Worm (Caenorhabditis elegans) whole organism, L4 larva: ENCODE measurements around the gene D2021.4.

ENCODE experiments used
- F37D6.2 ChIP-seq: sonication (generic microtip); optimal IDR thresholded peaks from 2 replicates; lab custom pipeline; 2016; ENCODE audit warnings: mild to moderate bottlenecking, missing genetic modification characterization, missing compliant biosample characterization
- F44E2.7 ChIP-seq: fragments of 200-800 bp; sonication (Bioruptor generic); IDR thresholded peaks from 2 replicates; pipeline ENCODE4 v2.1.2; 2022; ENCODE audit warnings: missing genetic modification characterization, missing compliant biosample characterization
- F49E8.2 ChIP-seq: sonication (generic microtip); optimal IDR thresholded peaks from 2 replicates; lab custom pipeline; 2016; ENCODE audit warnings: missing compliant biosample characterization, mild to moderate bottlenecking, missing genetic modification characterization, borderline replicate concordance
- R02D3.7 ChIP-seq: fragments of 150-350 bp; sonication (generic microtip); optimal IDR thresholded peaks from 3 replicates; lab custom pipeline; 2014; ENCODE audit warnings: missing biosample characterization, missing genetic modification characterization
- T26A8.4 ChIP-seq: fragments of 200-800 bp; sonication (Bioruptor generic); IDR thresholded peaks from 2 replicates; pipeline ENCODE4 v1.3.6; 2022; ENCODE audit warnings: missing genetic modification characterization, missing compliant biosample characterization
- Y48G9A.11 ChIP-seq: fragments of 200-800 bp; sonication (Bioruptor generic); IDR thresholded peaks from 2 replicates; pipeline ENCODE4 v1.3.6; 2022; ENCODE audit warnings: missing genetic modification reagents, missing genetic modification characterization, missing compliant biosample characterization
- Y75B8A.6 ChIP-seq: fragments of 200-800 bp; sonication (Bioruptor generic); IDR thresholded peaks from 2 replicates; pipeline ENCODE4 v1.3.6; 2022; ENCODE audit warnings: missing genetic modification reagents, missing genetic modification characterization, missing compliant biosample characterization
- ZK337.2 ChIP-seq: fragments of 200-800 bp; sonication (Bioruptor generic); IDR thresholded peaks from 2 replicates; pipeline ENCODE4 v1.3.6; 2022; ENCODE audit warnings: missing genetic modification reagents, missing genetic modification characterization, missing compliant biosample characterization
- ZK546.5 ChIP-seq, 2 experiments: sonication (generic microtip); optimal IDR thresholded peaks; 2 replicates each; lab custom pipeline; 2017; ENCODE audit warnings: missing biosample characterization in 2 of 2, missing genetic modification characterization in 2 of 2
- aha-1 ChIP-seq: fragments of 150-350 bp; peaks from one replicate; lab custom pipeline; 2014; ENCODE audit warnings: missing biosample characterization, missing genetic modification characterization
- arid-1 ChIP-seq: fragments of 200-800 bp; sonication (Bioruptor generic); conservative IDR thresholded peaks from 2 replicates; pipeline ENCODE4 v1.3.6; 2022; ENCODE audit warnings: missing genetic modification reagents, missing genetic modification characterization, missing compliant biosample characterization
- ces-1 ChIP-seq: fragments of 150-350 bp; sonication (generic microtip); optimal IDR thresholded peaks from 4 replicates; lab custom pipeline; 2014; ENCODE audit warnings: missing biosample characterization, missing genetic modification reagents, missing genetic modification characterization
- cey-2 ChIP-seq: sonication (generic microtip); optimal IDR thresholded peaks from 3 replicates; lab custom pipeline; 2017; ENCODE audit warnings: missing genetic modification characterization, mild to moderate bottlenecking, missing compliant biosample characterization, antibody characterized with exemption, borderline replicate concordance; ENCODE audit not compliant: insufficient read depth
- daf-12 ChIP-seq: fragments of 150-350 bp; optimal IDR thresholded peaks from 2 replicates; lab custom pipeline; 2014; ENCODE audit warnings: missing biosample characterization, missing genetic modification reagents, missing genetic modification characterization
- daf-16 ChIP-seq, 3 experiments: sonication (generic microtip); optimal IDR thresholded peaks; 2 replicates each; lab custom pipeline; 2016 to 2017; ENCODE audit warnings: missing genetic modification characterization in 3 of 3, missing genetic modification reagents in 3 of 3, mild to moderate bottlenecking in 2 of 3, missing compliant biosample characterization in 2 of 3, missing biosample characterization in 1 of 3, moderate library complexity in 1 of 3
- dmd-8 ChIP-seq: fragments of 200-800 bp; sonication (Bioruptor generic); IDR thresholded peaks from 2 replicates; pipeline ENCODE4 v1.3.6; 2022; ENCODE audit warnings: missing genetic modification characterization, missing compliant biosample characterization
- dmd-9 ChIP-seq: fragments of 200-800 bp; sonication (Bioruptor generic); IDR thresholded peaks from 2 replicates; pipeline ENCODE4 v1.3.6; 2022; ENCODE audit warnings: missing genetic modification reagents, missing genetic modification characterization, missing compliant biosample characterization
- fkh-10 ChIP-seq: fragments of 150-350 bp; optimal IDR thresholded peaks from 2 replicates; lab custom pipeline; 2014; ENCODE audit warnings: missing biosample characterization, missing genetic modification reagents, missing genetic modification characterization
- fos-1 ChIP-seq: fragments of 150-350 bp; optimal IDR thresholded peaks from 2 replicates; lab custom pipeline; 2014; ENCODE audit warnings: missing biosample characterization, missing genetic modification characterization
- gei-8 ChIP-seq: fragments of 200-800 bp; sonication (Bioruptor generic); optimal IDR thresholded peaks from 2 replicates; lab custom pipeline; 2018; ENCODE audit warnings: mild to moderate bottlenecking, missing genetic modification characterization, missing compliant biosample characterization
- hif-1 ChIP-seq, 2 experiments: sonication (generic microtip); optimal IDR thresholded peaks; 2 replicates each; lab custom pipeline; 2016 to 2017; ENCODE audit warnings: missing compliant biosample characterization in 2 of 2, missing genetic modification characterization in 2 of 2, missing genetic modification reagents in 2 of 2, missing genotype in 2 of 2, mild to moderate bottlenecking in 1 of 2
- hlh-30 ChIP-seq: sonication (generic microtip); optimal IDR thresholded peaks from 2 replicates; lab custom pipeline; 2017; ENCODE audit warnings: antibody characterized with exemption, mild to moderate bottlenecking, missing genetic modification characterization, missing compliant biosample characterization; ENCODE audit not compliant: insufficient read depth
- lin-13 ChIP-seq: fragments of 150-350 bp; optimal IDR thresholded peaks from 2 replicates; lab custom pipeline; 2014; ENCODE audit warnings: missing biosample characterization, missing genetic modification reagents, missing genetic modification characterization
- lin-15B ChIP-seq: fragments of 150-350 bp; sonication (generic microtip); optimal IDR thresholded peaks from 3 replicates; lab custom pipeline; 2014; ENCODE audit warnings: missing biosample characterization, missing genetic modification characterization
- lin-29 ChIP-seq: fragments of 200-800 bp; sonication (Bioruptor generic); IDR thresholded peaks from 2 replicates; pipeline ENCODE4 v1.3.6; 2022; ENCODE audit warnings: missing genetic modification reagents, missing genetic modification characterization, missing compliant biosample characterization
- lin-39 ChIP-seq: fragments of 150-350 bp; optimal IDR thresholded peaks from 2 replicates; lab custom pipeline; 2014; ENCODE audit warnings: missing biosample characterization, missing genetic modification reagents, missing genetic modification characterization
- lsy-2 ChIP-seq, 2 experiments: fragments of 150-350 bp in 1 of 2; sonication (generic microtip) in 1 of 2; optimal IDR thresholded peaks; 2 replicates each; lab custom pipeline; 2014 to 2017; ENCODE audit warnings: missing biosample characterization in 2 of 2, missing genetic modification characterization in 2 of 2
- madf-5 ChIP-seq, 2 experiments: fragments of 200-800 bp; sonication (Bioruptor generic); IDR thresholded peaks; 2 replicates each; pipeline ENCODE4 v1.3.6; 2022; ENCODE audit warnings: missing compliant biosample characterization in 2 of 2, missing genetic modification characterization in 2 of 2
- mdl-1 ChIP-seq, 2 experiments: fragments of 150-350 bp in 1 of 2; sonication (generic microtip) in 1 of 2; optimal IDR thresholded peaks; 2 replicates each; lab custom pipeline; 2014 to 2017; ENCODE audit warnings: missing biosample characterization in 2 of 2, missing genetic modification characterization in 2 of 2
- nhr-28 ChIP-seq: fragments of 150-350 bp; optimal IDR thresholded peaks from 2 replicates; lab custom pipeline; 2014; ENCODE audit warnings: missing biosample characterization, missing genetic modification characterization
- nhr-41 ChIP-seq: fragments of 200-800 bp; sonication (Bioruptor generic); IDR thresholded peaks from 2 replicates; pipeline ENCODE4 v1.3.6; 2022; ENCODE audit warnings: missing genetic modification reagents, missing genetic modification characterization, missing compliant biosample characterization
- nhr-42 ChIP-seq: fragments of 200-800 bp; sonication (Bioruptor generic); IDR thresholded peaks from 2 replicates; pipeline ENCODE4 v1.3.6; 2022; ENCODE audit warnings: missing genetic modification characterization, missing compliant biosample characterization
- nhr-48 ChIP-seq: sonication (generic microtip); optimal IDR thresholded peaks from 2 replicates; lab custom pipeline; 2016; ENCODE audit warnings: mild to moderate bottlenecking, missing genetic modification characterization, missing compliant biosample characterization
- pqm-1 ChIP-seq: sonication (generic microtip); optimal IDR thresholded peaks from 2 replicates; lab custom pipeline; 2017; ENCODE audit warnings: missing biosample characterization, missing genetic modification characterization
- set-16 ChIP-seq: fragments of 200-800 bp; sonication (Bioruptor generic); IDR thresholded peaks from 2 replicates; pipeline ENCODE4 v1.3.6; 2022; ENCODE audit warnings: missing genetic modification reagents, missing genetic modification characterization, missing compliant biosample characterization
- snpc-4 ChIP-seq: fragments of 150-350 bp; optimal IDR thresholded peaks from 2 replicates; lab custom pipeline; 2014; ENCODE audit warnings: missing biosample characterization, missing genetic modification characterization
- spr-1 ChIP-seq: sonication (generic microtip); optimal IDR thresholded peaks from 2 replicates; lab custom pipeline; 2016; ENCODE audit warnings: mild to moderate bottlenecking, missing genetic modification characterization, missing compliant biosample characterization
- unc-62 ChIP-seq, 3 experiments: fragments of 150-350 bp in 1 of 3; sonication (generic microtip); optimal IDR thresholded peaks in 2 of 3; peaks in 1 of 3; 1 replicate in 1 of 3; 2 replicates in 2 of 3; lab custom pipeline; 2014 to 2017; ENCODE audit warnings: missing biosample characterization in 3 of 3, missing genetic modification characterization in 3 of 3, missing genetic modification reagents in 3 of 3, missing genotype in 1 of 3
- zag-1 ChIP-seq: fragments of 150-350 bp; optimal IDR thresholded peaks from 2 replicates; lab custom pipeline; 2014; ENCODE audit warnings: missing biosample characterization, missing genetic modification characterization
- zip-11 ChIP-seq: fragments of 200-800 bp; sonication (Bioruptor generic); IDR thresholded peaks from 2 replicates; pipeline ENCODE4 v1.3.6; 2022; ENCODE audit warnings: missing genetic modification characterization, missing compliant biosample characterization

The D2021.4 gene

ce11 chrX:8598491-8598890 lies 49.6 kb upstream of the D2021.4 start:
- TF ChIP-seq aha-1 (tag; lab: Kevin White, UChicago) (peak; percentile 93), lin-39 (tag; lab: Kevin White, UChicago) (no peak)
- TF ChIP-seq, all 104 proteins: peak for 1

- TF ChIP-seq nhr-48 (tag; lab: Kevin White, UChicago) (no peak), ZK546.5 (tag; optimal IDR thresholded peaks at IDR 0.05; lab: Kevin White, UChicago) (no peak), fos-1 (tag; lab: Kevin White, UChicago) (no peak), zip-11 (GFP tag; lab: Robert Waterston, UW) (no peak)
Observed at ce11 chrX:8597647-8598046, 48.8 kb upstream of the D2021.4 start, which contains the start of gene F18E9.7. Gene F18E9.7, minus strand, starts transcription at chrX:8597747.

- TF ChIP-seq nhr-41 = no peak
- no peak for TF ChIP-seq lin-29 (GFP tag; lab: Robert Waterston, UW)
- no peak for TF ChIP-seq T26A8.4 (GFP tag; lab: Robert Waterston, UW)
- TF ChIP-seq hif-1 (tag; optimal IDR thresholded peaks at IDR 0.05; lab: Kevin White, UChicago) = no peak
- no peak for TF ChIP-seq aha-1 (tag; lab: Kevin White, UChicago)
- no peak for TF ChIP-seq unc-62 (GFP tag; optimal IDR thresholded peaks at IDR 0.05 in 1 of 2; lab: Kevin White, UChicago)
- no peak for TF ChIP-seq unc-62 (tag; optimal IDR thresholded peaks at IDR 0.05; lab: Kevin White, UChicago)
- TF ChIP-seq dmd-8 (GFP tag; lab: Robert Waterston, UW) = no peak
- TF ChIP-seq daf-16 (GFP tag; optimal IDR thresholded peaks at IDR 0.05; lab: Kevin White, UChicago) = no peak
- TF ChIP-seq daf-16 (tag; optimal IDR thresholded peaks at IDR 0.05; lab: Kevin White, UChicago) = no peak
- TF ChIP-seq arid-1 (GFP tag; lab: Robert Waterston, UW) = no peak
- TF ChIP-seq pqm-1 = no peak
- no peak for TF ChIP-seq lsy-2 (tag; optimal IDR thresholded peaks at IDR 0.05; lab: Kevin White, UChicago)
- no peak for TF ChIP-seq daf-12
- no peak for TF ChIP-seq lin-13 (GFP tag; lab: Kevin White, UChicago)
- TF ChIP-seq spr-1 (tag; lab: Kevin White, UChicago) = no peak
- TF ChIP-seq fkh-10 (GFP tag; lab: Kevin White, UChicago) = no peak
- TF ChIP-seq R02D3.7 (tag; lab: Kevin White, UChicago) = no peak
- TF ChIP-seq gei-8 (GFP tag; lab: Kevin White, UChicago) = no peak
- no peak for TF ChIP-seq ces-1
- TF ChIP-seq lin-15B (tag; lab: Kevin White, UChicago) = no peak
- TF ChIP-seq madf-5 (GFP tag; IDR thresholded peaks at IDR 0.05; lab: Robert Waterston, UW) = no peak
Observed at ce11 chrX:8592881-8593280, 44.0 kb upstream of the D2021.4 start, which contains the start of gene nlp-7. Gene nlp-7, plus strand, starts transcription at chrX:8593181.

ce11 chrX:8585837-8586236 lies 37.0 kb upstream of the D2021.4 start, which contains the start of gene F18E9.3:
Gene F18E9.3, plus strand, starts transcription at chrX:8586147.
- no peak for TF ChIP-seq cey-2 (tag; lab: Kevin White, UChicago)
- TF ChIP-seq nhr-42 (GFP tag; lab: Robert Waterston, UW) = no peak
- peak; percentile 96 for TF ChIP-seq aha-1 (tag; lab: Kevin White, UChicago)
- TF ChIP-seq Y48G9A.11 = no peak
- TF ChIP-seq dmd-9 (GFP tag; lab: Robert Waterston, UW) = no peak
- no peak for TF ChIP-seq pqm-1
- peak; percentile 15 for TF ChIP-seq hlh-30 (tag; lab: Kevin White, UChicago)
- no peak for TF ChIP-seq F49E8.2
- TF ChIP-seq, all 104 proteins: peak for 2

- TF ChIP-seq pqm-1 = no peak
- TF ChIP-seq Y75B8A.6 (GFP tag; lab: Robert Waterston, UW) = no peak
- TF ChIP-seq fkh-10 (GFP tag; lab: Kevin White, UChicago) = no peak
- TF ChIP-seq nhr-28 (tag; lab: Kevin White, UChicago) = no peak
- TF ChIP-seq set-16 = no peak
- TF ChIP-seq fos-1 (tag; lab: Kevin White, UChicago) = no peak
- TF ChIP-seq mdl-1 (tag; optimal IDR thresholded peaks at IDR 0.05; lab: Kevin White, UChicago) = no peak
- TF ChIP-seq lin-39 (tag; lab: Kevin White, UChicago) = no peak
- no peak for TF ChIP-seq F44E2.7 (GFP tag; lab: Robert Waterston, UW)
- no peak for TF ChIP-seq hif-1 (tag; optimal IDR thresholded peaks at IDR 0.05; lab: Kevin White, UChicago)
- no peak for TF ChIP-seq zag-1 (tag; lab: Kevin White, UChicago)
- TF ChIP-seq arid-1 (GFP tag; lab: Robert Waterston, UW) = no peak
- no peak for TF ChIP-seq ZK546.5 (tag; optimal IDR thresholded peaks at IDR 0.05; lab: Kevin White, UChicago)
- no peak for TF ChIP-seq ZK337.2 (GFP tag; lab: Robert Waterston, UW)
- no peak for TF ChIP-seq snpc-4 (tag; lab: Kevin White, UChicago)
- no peak for TF ChIP-seq F37D6.2 (tag; lab: Kevin White, UChicago)
Observed at ce11 chrX:8584825-8585384, 36.0 kb upstream of the D2021.4 start.
